Worm (Caenorhabditis elegans) whole organism, young adult: Measurements from ENCODE around the gene ergi-3.

Experiments used
- B0019.2 ChIP-seq: fragments of 200-800 bp; sonication (Bioruptor generic); conservative IDR thresholded peaks from 2 replicates; pipeline ENCODE4 v1.3.6; 2022; ENCODE audit warnings: missing genetic modification reagents, missing genetic modification characterization, missing compliant biosample characterization
- D2030.7 ChIP-seq: fragments of 200-800 bp; sonication (Bioruptor generic); IDR thresholded peaks from 2 replicates; pipeline ENCODE4 v1.3.6; 2022; ENCODE audit warnings: missing genetic modification reagents, missing genetic modification characterization, missing compliant biosample characterization
- F23B12.7 ChIP-seq: sonication (generic microtip); optimal IDR thresholded peaks from 2 replicates; lab custom pipeline; 2017; ENCODE audit warnings: missing genetic modification characterization, mild to moderate bottlenecking, missing compliant biosample characterization, antibody characterized with exemption, moderate library complexity; ENCODE audit not compliant: insufficient read depth
- F33H1.4 ChIP-seq: fragments of 200-800 bp; sonication (Bioruptor generic); IDR thresholded peaks from 2 replicates; pipeline ENCODE4 v1.3.6; 2022; ENCODE audit warnings: missing genetic modification reagents, missing genetic modification characterization, missing compliant biosample characterization
- F52B5.7 ChIP-seq: sonication (generic microtip); optimal IDR thresholded peaks from 2 replicates; lab custom pipeline; 2016; ENCODE audit warnings: mild to moderate bottlenecking, missing genetic modification characterization, missing compliant biosample characterization
- F57A8.1 ChIP-seq: fragments of 200-800 bp; sonication (Bioruptor generic); optimal IDR thresholded peaks from 2 replicates; lab custom pipeline; 2018; ENCODE audit warnings: mild to moderate bottlenecking, missing genetic modification characterization, moderate library complexity, missing compliant biosample characterization
- K12H6.12 ChIP-seq: fragments of 200-800 bp; sonication (Bioruptor generic); optimal IDR thresholded peaks from 2 replicates; lab custom pipeline; 2018; ENCODE audit warnings: mild to moderate bottlenecking, missing genetic modification characterization, missing compliant biosample characterization
- T26A5.8 ChIP-seq: sonication (generic microtip); optimal IDR thresholded peaks from 2 replicates; lab custom pipeline; 2016; ENCODE audit warnings: missing genetic modification characterization, missing compliant biosample characterization
- Y53G8AR.9 ChIP-seq: fragments of 200-800 bp; sonication (Bioruptor generic); conservative IDR thresholded peaks from 2 replicates; pipeline ENCODE4 v1.3.6; 2022; ENCODE audit warnings: missing genetic modification reagents, missing genetic modification characterization, missing compliant biosample characterization
- Y67H2A.10 ChIP-seq: fragments of 200-800 bp; sonication (Bioruptor generic); conservative IDR thresholded peaks from 2 replicates; pipeline ENCODE4 v1.3.6; 2022; ENCODE audit warnings: missing genetic modification reagents, missing genetic modification characterization, missing compliant biosample characterization
- Y79H2A.3 ChIP-seq: fragments of 200-800 bp; sonication (Bioruptor generic); conservative IDR thresholded peaks from 2 replicates; pipeline ENCODE4 v1.3.6; 2022; ENCODE audit warnings: missing genetic modification reagents, missing genetic modification characterization, missing compliant biosample characterization
- Y95B8A.8 ChIP-seq: fragments of 200-800 bp; sonication (Bioruptor generic); IDR thresholded peaks from 2 replicates; pipeline ENCODE4 v1.3.6; 2022; ENCODE audit warnings: missing genetic modification reagents, missing genetic modification characterization, missing compliant biosample characterization
- akir-1 ChIP-seq: fragments of 200-800 bp; sonication (Bioruptor generic); optimal IDR thresholded peaks from 2 replicates; lab custom pipeline; 2018; ENCODE audit warnings: mild to moderate bottlenecking, missing genetic modification characterization, moderate library complexity, missing compliant biosample characterization
- attf-3 ChIP-seq: fragments of 200-800 bp; sonication (Bioruptor generic); conservative IDR thresholded peaks from 2 replicates; pipeline ENCODE4 v1.3.6; 2022; ENCODE audit warnings: missing genetic modification reagents, missing genetic modification characterization, missing compliant biosample characterization
- cebp-2 ChIP-seq: fragments of 200-800 bp; sonication (Bioruptor generic); IDR thresholded peaks from 2 replicates; pipeline ENCODE4 v1.3.6; 2022; ENCODE audit warnings: missing genetic modification characterization, missing compliant biosample characterization
- ceh-27 ChIP-seq: fragments of 200-800 bp; sonication (Bioruptor generic); optimal IDR thresholded peaks from 2 replicates; lab custom pipeline; 2018; ENCODE audit warnings: mild to moderate bottlenecking, missing genetic modification characterization, moderate library complexity, missing compliant biosample characterization
- ceh-40 ChIP-seq: fragments of 200-800 bp; sonication (Bioruptor generic); IDR thresholded peaks from 2 replicates; pipeline ENCODE4 v1.3.6; 2022; ENCODE audit warnings: missing genetic modification characterization, missing compliant biosample characterization
- chd-7 ChIP-seq: sonication (generic microtip); optimal IDR thresholded peaks from 2 replicates; lab custom pipeline; 2016; ENCODE audit warnings: mild to moderate bottlenecking, missing genetic modification characterization, moderate library complexity, missing compliant biosample characterization
- dox-1 ChIP-seq: fragments of 200-800 bp; sonication (Bioruptor generic); IDR thresholded peaks from 2 replicates; pipeline ENCODE4 v1.3.6; 2022; ENCODE audit warnings: missing genetic modification reagents, missing genetic modification characterization, missing compliant biosample characterization
- dpl-1 ChIP-seq: fragments of 150-350 bp; optimal IDR thresholded peaks from 2 replicates; lab custom pipeline; 2014; ENCODE audit warnings: missing biosample characterization, missing genetic modification reagents, missing genetic modification characterization
- egl-18 ChIP-seq: fragments of 200-800 bp; sonication (Bioruptor generic); IDR thresholded peaks from 2 replicates; pipeline ENCODE4 v1.3.6; 2022; ENCODE audit warnings: missing genetic modification reagents, missing genetic modification characterization, missing compliant biosample characterization
- ets-4 ChIP-seq: fragments of 200-800 bp; sonication (Bioruptor generic); optimal IDR thresholded peaks from 2 replicates; lab custom pipeline; 2018; ENCODE audit warnings: mild to moderate bottlenecking, missing genetic modification characterization, missing compliant biosample characterization
- fkh-3 ChIP-seq: sonication (generic microtip); optimal IDR thresholded peaks from 2 replicates; lab custom pipeline; 2016; ENCODE audit warnings: mild to moderate bottlenecking, missing genetic modification characterization, missing compliant biosample characterization
- gei-17 ChIP-seq: fragments of 200-800 bp; sonication (Bioruptor generic); optimal IDR thresholded peaks from 2 replicates; lab custom pipeline; 2018; ENCODE audit warnings: mild to moderate bottlenecking, missing genetic modification characterization, missing compliant biosample characterization
- hlh-26 ChIP-seq: fragments of 200-800 bp; sonication (Bioruptor generic); conservative IDR thresholded peaks from 2 replicates; pipeline ENCODE4 v1.3.6; 2022; ENCODE audit warnings: missing genetic modification reagents, missing genetic modification characterization, missing compliant biosample characterization
- hrde-1 ChIP-seq: sonication (generic microtip); optimal IDR thresholded peaks from 2 replicates; lab custom pipeline; 2016; ENCODE audit warnings: missing genetic modification characterization, mild to moderate bottlenecking, missing compliant biosample characterization, moderate library complexity, missing genotype, missing genetic modification reagents, borderline replicate concordance
- let-526 ChIP-seq: fragments of 200-800 bp; sonication (Bioruptor generic); IDR thresholded peaks from 2 replicates; pipeline ENCODE4 v1.3.6; 2022; ENCODE audit warnings: missing genetic modification reagents, missing genetic modification characterization, missing compliant biosample characterization
- let-607 ChIP-seq, 2 experiments: fragments of 200-800 bp in 1 of 2; sonication (Bioruptor generic) in 1 of 2; sonication (generic microtip) in 1 of 2; optimal IDR thresholded peaks; 2 replicates each; lab custom pipeline; 2016 to 2018; ENCODE audit warnings: mild to moderate bottlenecking in 2 of 2, missing compliant biosample characterization in 2 of 2, missing genetic modification characterization in 2 of 2, moderate library complexity in 2 of 2, missing genotype in 1 of 2
- lsl-1 ChIP-seq: fragments of 200-800 bp; sonication (Bioruptor generic); optimal IDR thresholded peaks from 2 replicates; lab custom pipeline; 2018; ENCODE audit warnings: mild to moderate bottlenecking, missing genetic modification characterization, moderate library complexity, missing compliant biosample characterization
- mcd-1 ChIP-seq: fragments of 200-800 bp; sonication (Bioruptor generic); IDR thresholded peaks from 2 replicates; pipeline ENCODE4 v1.3.6; 2022; ENCODE audit warnings: missing genetic modification reagents, missing genetic modification characterization, missing compliant biosample characterization
- nfya-1 ChIP-seq: sonication (generic microtip); optimal IDR thresholded peaks from 2 replicates; lab custom pipeline; 2017; ENCODE audit warnings: antibody characterized with exemption, missing compliant biosample characterization, missing genetic modification characterization, borderline replicate concordance; ENCODE audit not compliant: insufficient read depth
- nfya-2 ChIP-seq: fragments of 200-800 bp; sonication (Bioruptor generic); IDR thresholded peaks from 2 replicates; pipeline ENCODE4 v1.3.6; 2022; ENCODE audit warnings: missing genetic modification reagents, missing genetic modification characterization, missing compliant biosample characterization
- nhr-80 ChIP-seq: sonication (generic microtip); optimal IDR thresholded peaks from 2 replicates; lab custom pipeline; 2016; ENCODE audit warnings: missing genetic modification characterization, missing compliant biosample characterization
- nhr-90 ChIP-seq: sonication (generic microtip); optimal IDR thresholded peaks from 2 replicates; lab custom pipeline; 2016; ENCODE audit warnings: missing genotype, mild to moderate bottlenecking, missing genetic modification characterization, missing compliant biosample characterization
- rcor-1 ChIP-seq: fragments of 200-800 bp; sonication (Bioruptor generic); IDR thresholded peaks from 2 replicates; pipeline ENCODE4 v1.3.6; 2022; ENCODE audit warnings: missing genetic modification reagents, missing genetic modification characterization, missing compliant biosample characterization
- rec-8 ChIP-seq, 2 experiments: sonication (generic microtip); optimal IDR thresholded peaks; 2 replicates each; lab custom pipeline; 2016; ENCODE audit warnings: mild to moderate bottlenecking in 2 of 2, missing genetic modification characterization in 2 of 2, missing genetic modification reagents in 2 of 2, missing genotype in 2 of 2, missing biosample characterization in 1 of 2, missing compliant biosample characterization in 1 of 2, moderate library complexity in 1 of 2
- snpc-1.3 ChIP-seq: sonication (generic microtip); optimal IDR thresholded peaks from 2 replicates; lab custom pipeline; 2017; ENCODE audit warnings: missing genetic modification characterization, mild to moderate bottlenecking, missing compliant biosample characterization, antibody characterized with exemption, moderate library complexity, missing genotype, missing genetic modification reagents; ENCODE audit not compliant: insufficient read depth
- snpc-4 ChIP-seq, 5 experiments: fragments of 150-350 bp in 1 of 5; sonication (generic microtip) in 4 of 5; optimal IDR thresholded peaks; 2 replicates each; lab custom pipeline; 2014 to 2018; ENCODE audit warnings: missing genetic modification characterization in 5 of 5, missing biosample characterization in 3 of 5, antibody characterized with exemption in 2 of 5, mild to moderate bottlenecking in 2 of 5, missing compliant biosample characterization in 2 of 5, missing genotype in 2 of 5, moderate library complexity in 2 of 5, missing genetic modification reagents in 1 of 5
- sptf-2 ChIP-seq: fragments of 200-800 bp; sonication (Bioruptor generic); optimal IDR thresholded peaks from 2 replicates; lab custom pipeline; 2018; ENCODE audit warnings: mild to moderate bottlenecking, missing genetic modification characterization, missing compliant biosample characterization
- tbp1 ChIP-seq: fragments of 200-800 bp; sonication (Bioruptor generic); optimal IDR thresholded peaks from 2 replicates; lab custom pipeline; 2018; ENCODE audit warnings: mild to moderate bottlenecking, missing genetic modification characterization, missing compliant biosample characterization
- unc-130 ChIP-seq: sonication (generic microtip); optimal IDR thresholded peaks from 2 replicates; lab custom pipeline; 2016; ENCODE audit warnings: missing genetic modification reagents, missing genetic modification characterization, missing compliant biosample characterization
- ztf-18 ChIP-seq: sonication (generic microtip); optimal IDR thresholded peaks from 2 replicates; lab custom pipeline; 2016; ENCODE audit warnings: missing genotype, mild to moderate bottlenecking, missing genetic modification characterization, missing compliant biosample characterization
- ztf-22 ChIP-seq: fragments of 200-800 bp; sonication (Bioruptor generic); optimal IDR thresholded peaks from 2 replicates; lab custom pipeline; 2018; ENCODE audit warnings: mild to moderate bottlenecking, missing genetic modification characterization, moderate library complexity, missing compliant biosample characterization
- ztf-25 ChIP-seq: fragments of 200-800 bp; sonication (Bioruptor generic); IDR thresholded peaks from 2 replicates; pipeline ENCODE4 v1.3.6; 2022; ENCODE audit warnings: missing genetic modification reagents, missing genetic modification characterization, missing compliant biosample characterization
- ztf-26 ChIP-seq: sonication (generic microtip); optimal IDR thresholded peaks from 2 replicates; lab custom pipeline; 2017; ENCODE audit warnings: missing genetic modification characterization, missing compliant biosample characterization
- ztf-28 ChIP-seq: fragments of 200-800 bp; sonication (Bioruptor generic); IDR thresholded peaks from 2 replicates; pipeline ENCODE4 v1.3.6; 2022; ENCODE audit warnings: missing genetic modification reagents, missing genetic modification characterization, missing compliant biosample characterization
- ztf-6 ChIP-seq: fragments of 200-800 bp; sonication (Bioruptor generic); IDR thresholded peaks from 2 replicates; pipeline ENCODE4 v1.3.6; 2022; ENCODE audit warnings: missing genetic modification reagents, missing genetic modification characterization, missing compliant biosample characterization

ergi-3 gene

DNA sequence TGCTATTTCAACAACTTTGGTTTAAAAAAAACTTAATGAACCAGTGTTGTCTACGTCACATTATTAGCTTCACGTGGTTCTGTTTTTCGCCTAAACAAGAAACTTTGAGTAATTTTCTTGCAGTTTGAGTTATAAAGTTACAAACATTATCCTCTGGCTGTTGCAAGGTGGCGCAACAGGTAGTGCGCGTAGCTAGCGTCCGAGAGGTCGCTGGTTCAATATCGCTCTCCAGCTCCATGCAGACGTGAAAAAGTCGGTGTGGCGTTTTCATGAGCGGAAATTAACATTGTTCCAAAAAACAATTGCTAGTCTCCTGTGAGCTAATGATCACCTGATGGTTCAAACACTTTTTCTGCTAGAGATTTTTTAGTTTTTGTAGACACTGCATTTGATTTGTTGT, 2.7 kb upstream of the ergi-3 start (continued):
- TF ChIP-seq F33H1.4 (GFP tag; lab: Robert Waterston, UW) (no peak), ceh-27 (GFP tag; lab: Kevin White, UChicago) (no peak), egl-18 (GFP tag; lab: Robert Waterston, UW) (no peak), mcd-1 (GFP tag; lab: Robert Waterston, UW) (0 out of 2 replicates have a peak, but pooled peaks have one; percentile 17), nhr-90 (peak; percentile 39), dox-1 (GFP tag; lab: Robert Waterston, UW) (peak; percentile 43; the same call in 1 of the 2 replicates), tbp1 (GFP tag; lab: Kevin White, UChicago) (peak; percentile 80), hrde-1 (tag; lab: Kevin White, UChicago) (no peak), akir-1 (GFP tag; lab: Kevin White, UChicago) (no peak), B0019.2 (GFP tag; lab: Robert Waterston, UW) (no peak), Y53G8AR.9 (no peak), dpl-1 (GFP tag; lab: Kevin White, UChicago) (no peak), rcor-1 (0 out of 2 replicates have a peak, but pooled peaks have one; percentile 18), attf-3 (no peak), fkh-3 (no peak), ztf-26 (tag; lab: Kevin White, UChicago) (no peak), K12H6.12 (tag; lab: Kevin White, UChicago) (no peak), sptf-2 (GFP tag; lab: Kevin White, UChicago) (no peak), D2030.7 (no peak), ceh-40 (GFP tag; lab: Robert Waterston, UW) (no peak), ztf-6 (GFP tag; lab: Robert Waterston, UW) (no peak), Y95B8A.8 (GFP tag; lab: Robert Waterston, UW) (no peak), nfya-2 (GFP tag; lab: Robert Waterston, UW) (no peak), rec-8 (tag; optimal IDR thresholded peaks at IDR 0.05; lab: Kevin White, UChicago) (peak in 1 of 2 experiments; percentile 19), nhr-80 (peak; percentile 29), lsl-1 (GFP tag; lab: Kevin White, UChicago) (no peak), ztf-18 (tag; lab: Kevin White, UChicago) (peak; percentile 12), cebp-2 (GFP tag; lab: Robert Waterston, UW) (no peak), let-607 (tag; optimal IDR thresholded peaks at IDR 0.05; lab: Kevin White, UChicago) (peak; percentile 31 to 50), let-526 (GFP tag; lab: Robert Waterston, UW) (no peak), ets-4 (no peak), ztf-25 (GFP tag; lab: Robert Waterston, UW) (no peak), F57A8.1 (no peak), F23B12.7 (tag; lab: Kevin White, UChicago) (no peak), F52B5.7 (tag; lab: Kevin White, UChicago) (no peak), T26A5.8 (tag; lab: Kevin White, UChicago) (no peak), ztf-22 (GFP tag; lab: Kevin White, UChicago) (no peak), ztf-28 (GFP tag; lab: Robert Waterston, UW) (no peak), gei-17 (no peak), Y79H2A.3 (GFP tag; lab: Robert Waterston, UW) (no peak), unc-130 (no peak), hlh-26 (GFP tag; lab: Robert Waterston, UW) (no peak), Y67H2A.10 (GFP tag; lab: Robert Waterston, UW) (no peak), snpc-1.3 (tag; lab: Kevin White, UChicago) (no peak), snpc-4 (GFP tag; optimal IDR thresholded peaks at IDR 0.05; lab: Kevin White, UChicago) (no peak), snpc-4 (tag; optimal IDR thresholded peaks at IDR 0.05; lab: Kevin White, UChicago) (peak in 3 of 4 experiments; percentile 29 to 67 (median 44)), nfya-1 (tag; lab: Kevin White, UChicago) (no peak), chd-7 (tag; lab: Kevin White, UChicago) (no peak)
